Worm (Caenorhabditis elegans) whole organism, young adult: ENCODE results near the gene cone-1.

Experiments
- F10E7.11 ChIP-seq: sonication (generic microtip); optimal IDR thresholded peaks from 2 replicates; lab custom pipeline; 2017; ENCODE audit warnings: mild to moderate bottlenecking, missing genetic modification characterization, moderate library complexity, missing compliant biosample characterization
- Y67H2A.10 ChIP-seq: fragments of 200-800 bp; sonication (Bioruptor generic); conservative IDR thresholded peaks from 2 replicates; pipeline ENCODE4 v1.3.6; 2022; ENCODE audit warnings: missing genetic modification reagents, missing genetic modification characterization, missing compliant biosample characterization
- attf-6 ChIP-seq: fragments of 200-800 bp; sonication (Bioruptor generic); IDR thresholded peaks from 2 replicates; pipeline ENCODE4 v1.3.6; 2022; ENCODE audit warnings: missing genetic modification reagents, missing genetic modification characterization, missing compliant biosample characterization
- ceh-27 ChIP-seq: fragments of 200-800 bp; sonication (Bioruptor generic); optimal IDR thresholded peaks from 2 replicates; lab custom pipeline; 2018; ENCODE audit warnings: mild to moderate bottlenecking, missing genetic modification characterization, moderate library complexity, missing compliant biosample characterization
- ceh-40 ChIP-seq: fragments of 200-800 bp; sonication (Bioruptor generic); IDR thresholded peaks from 2 replicates; pipeline ENCODE4 v1.3.6; 2022; ENCODE audit warnings: missing genetic modification characterization, missing compliant biosample characterization
- hmg-1.2 ChIP-seq: fragments of 200-800 bp; sonication (Bioruptor generic); IDR thresholded peaks from 2 replicates; pipeline ENCODE4 v1.3.6; 2022; ENCODE audit warnings: missing genetic modification reagents, missing genetic modification characterization, missing compliant biosample characterization
- nhr-80 ChIP-seq: sonication (generic microtip); optimal IDR thresholded peaks from 2 replicates; lab custom pipeline; 2016; ENCODE audit warnings: missing genetic modification characterization, missing compliant biosample characterization
- snpc-1.1 ChIP-seq: sonication (generic microtip); optimal IDR thresholded peaks from 2 replicates; lab custom pipeline; 2017; ENCODE audit warnings: missing genetic modification characterization, mild to moderate bottlenecking, missing compliant biosample characterization, antibody characterized with exemption, moderate library complexity, missing genotype, missing genetic modification reagents; ENCODE audit not compliant: insufficient read depth
- snpc-4 ChIP-seq, 5 experiments: fragments of 150-350 bp in 1 of 5; sonication (generic microtip) in 4 of 5; optimal IDR thresholded peaks; 2 replicates each; lab custom pipeline; 2014 to 2018; ENCODE audit warnings: missing genetic modification characterization in 5 of 5, missing biosample characterization in 3 of 5, antibody characterized with exemption in 2 of 5, mild to moderate bottlenecking in 2 of 5, missing compliant biosample characterization in 2 of 5, missing genotype in 2 of 5, moderate library complexity in 2 of 5, missing genetic modification reagents in 1 of 5

DNA sequence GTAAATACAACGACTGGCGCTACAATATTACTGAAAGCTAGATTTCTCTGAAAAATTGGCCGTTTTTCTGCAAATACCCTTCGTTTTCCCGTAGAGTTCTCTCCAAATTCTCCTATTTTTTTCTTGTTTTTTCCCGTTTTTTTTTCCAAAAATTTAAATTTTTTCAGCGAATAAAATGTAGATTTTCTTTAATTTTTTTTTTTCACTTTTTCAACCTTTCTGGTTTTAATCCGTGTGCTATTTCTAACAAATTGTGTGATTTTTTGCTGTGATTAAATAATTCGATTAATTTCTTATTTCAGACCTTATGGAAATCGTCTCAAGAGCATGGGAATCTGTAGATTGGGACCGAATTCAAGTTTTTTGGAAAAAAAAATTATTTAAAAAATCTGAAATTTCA is at the start of gene cone-1:
- TF ChIP-seq ceh-40 (GFP tag; lab: Robert Waterston, UW) (no peak), nhr-80 (no peak), Y67H2A.10 (GFP tag; lab: Robert Waterston, UW) (no peak), ceh-27 (GFP tag; lab: Kevin White, UChicago) (no peak), snpc-1.1 (tag; lab: Kevin White, UChicago) (no peak), attf-6 (GFP tag; lab: Robert Waterston, UW) (no peak), F10E7.11 (no peak), snpc-4 (GFP tag; optimal IDR thresholded peaks at IDR 0.05; lab: Kevin White, UChicago) (no peak), snpc-4 (tag; optimal IDR thresholded peaks at IDR 0.05; lab: Kevin White, UChicago) (no peak), hmg-1.2 (no peak)
